Worm (Caenorhabditis elegans) whole organism, late embryonic: ENCODE results near the gene cee-1.

Experiments
- C38D4.7 ChIP-seq: fragments of 200-800 bp; sonication (Bioruptor generic); optimal IDR thresholded peaks from 2 replicates; lab custom pipeline; 2018; ENCODE audit warnings: mild to moderate bottlenecking, missing genetic modification characterization, moderate library complexity, missing compliant biosample characterization
- F13H6.1 ChIP-seq: sonication (generic microtip); optimal IDR thresholded peaks from 2 replicates; lab custom pipeline; 2016; ENCODE audit warnings: missing genetic modification characterization, missing compliant biosample characterization
- K09A11.1 ChIP-seq: sonication (generic microtip); optimal IDR thresholded peaks from 2 replicates; lab custom pipeline; 2017; ENCODE audit warnings: antibody characterized with exemption, mild to moderate bottlenecking, missing genetic modification characterization, missing compliant biosample characterization; ENCODE audit not compliant: insufficient read depth
- Y22D7AL.16 ChIP-seq: sonication (generic microtip); optimal IDR thresholded peaks from 2 replicates; lab custom pipeline; 2016; ENCODE audit warnings: missing genetic modification characterization, missing compliant biosample characterization
- ahr-1 ChIP-seq: sonication (generic microtip); optimal IDR thresholded peaks from 2 replicates; lab custom pipeline; 2016; ENCODE audit warnings: missing genetic modification characterization, missing compliant biosample characterization
- ceh-19 ChIP-seq: fragments of 200-800 bp; sonication (Bioruptor generic); optimal IDR thresholded peaks from 2 replicates; lab custom pipeline; 2018; ENCODE audit warnings: mild to moderate bottlenecking, missing genetic modification characterization, missing compliant biosample characterization
- ceh-2 ChIP-seq: sonication (generic microtip); optimal IDR thresholded peaks from 2 replicates; lab custom pipeline; 2016; ENCODE audit warnings: missing genotype, missing genetic modification characterization, missing compliant biosample characterization
- ceh-30 ChIP-seq: fragments of 150-350 bp; optimal IDR thresholded peaks from 2 replicates; lab custom pipeline; 2014; ENCODE audit warnings: missing biosample characterization, missing genetic modification characterization
- ceh-31 ChIP-seq: sonication (generic microtip); optimal IDR thresholded peaks from 2 replicates; lab custom pipeline; 2016; ENCODE audit warnings: missing genetic modification characterization, missing compliant biosample characterization
- ceh-34 ChIP-seq: sonication (generic microtip); optimal IDR thresholded peaks from 2 replicates; lab custom pipeline; 2016; ENCODE audit warnings: mild to moderate bottlenecking, missing genetic modification characterization, missing compliant biosample characterization
- ceh-45 ChIP-seq: fragments of 200-800 bp; sonication (Bioruptor generic); IDR thresholded peaks from 2 replicates; pipeline ENCODE4 v1.3.6; 2022; ENCODE audit warnings: missing genetic modification reagents, missing genetic modification characterization, missing compliant biosample characterization
- ceh-48 ChIP-seq: sonication (generic microtip); optimal IDR thresholded peaks from 2 replicates; lab custom pipeline; 2016; ENCODE audit warnings: missing genetic modification characterization, inconsistent platforms, missing compliant biosample characterization
- ceh-6 ChIP-seq: fragments of 200-800 bp; sonication (Bioruptor generic); optimal IDR thresholded peaks from 2 replicates; lab custom pipeline; 2018; ENCODE audit warnings: mild to moderate bottlenecking, missing genetic modification characterization, missing compliant biosample characterization
- ceh-9 ChIP-seq: sonication (generic microtip); optimal IDR thresholded peaks from 2 replicates; lab custom pipeline; 2016; ENCODE audit warnings: mild to moderate bottlenecking, missing genetic modification characterization, inconsistent platforms, missing compliant biosample characterization
- dmd-4 ChIP-seq: sonication (generic microtip); optimal IDR thresholded peaks from 2 replicates; lab custom pipeline; 2016; ENCODE audit warnings: borderline replicate concordance, missing genetic modification characterization, missing compliant biosample characterization
- elt-2 ChIP-seq: sonication (generic microtip); optimal IDR thresholded peaks from 2 replicates; lab custom pipeline; 2016; ENCODE audit warnings: missing genetic modification reagents, missing genetic modification characterization, missing compliant biosample characterization
- elt-4 ChIP-seq: sonication (generic microtip); optimal IDR thresholded peaks from 2 replicates; lab custom pipeline; 2016; ENCODE audit warnings: missing genetic modification characterization, missing compliant biosample characterization
- eyg-1 ChIP-seq: sonication (generic microtip); optimal IDR thresholded peaks from 2 replicates; lab custom pipeline; 2016; ENCODE audit warnings: missing genotype, missing genetic modification characterization, missing compliant biosample characterization
- fax-1 ChIP-seq: sonication (generic microtip); optimal IDR thresholded peaks from 2 replicates; lab custom pipeline; 2016; ENCODE audit warnings: missing genotype, missing genetic modification characterization, missing compliant biosample characterization
- fkh-6 ChIP-seq: sonication (generic microtip); optimal IDR thresholded peaks from 2 replicates; lab custom pipeline; 2016; ENCODE audit warnings: missing genetic modification characterization, missing compliant biosample characterization
- gmeb-2 ChIP-seq: sonication (generic microtip); optimal IDR thresholded peaks from 2 replicates; lab custom pipeline; 2016; ENCODE audit warnings: missing genetic modification characterization, inconsistent platforms, missing compliant biosample characterization
- hlh-30 ChIP-seq: sonication (generic microtip); optimal IDR thresholded peaks from 2 replicates; lab custom pipeline; 2017; ENCODE audit warnings: antibody characterized with exemption, missing genetic modification characterization, missing compliant biosample characterization; ENCODE audit not compliant: insufficient read depth
- hlh-6 ChIP-seq: sonication (generic microtip); optimal IDR thresholded peaks from 2 replicates; lab custom pipeline; 2016; ENCODE audit warnings: missing genotype, missing genetic modification characterization, missing compliant biosample characterization
- madf-2 ChIP-seq: sonication (generic microtip); optimal IDR thresholded peaks from 2 replicates; lab custom pipeline; 2017; ENCODE audit warnings: missing genetic modification characterization, missing compliant biosample characterization
- nfya-1 ChIP-seq: sonication (generic microtip); optimal IDR thresholded peaks from 2 replicates; lab custom pipeline; 2017; ENCODE audit warnings: missing genetic modification characterization, mild to moderate bottlenecking, missing compliant biosample characterization, antibody characterized with exemption, moderate library complexity
- nhr-11 ChIP-seq: fragments of 150-350 bp; optimal IDR thresholded peaks from 2 replicates; lab custom pipeline; 2014; ENCODE audit warnings: missing biosample characterization, missing genetic modification characterization
- nhr-232 ChIP-seq: sonication (generic microtip); optimal IDR thresholded peaks from 2 replicates; lab custom pipeline; 2016; ENCODE audit warnings: missing genetic modification characterization, missing compliant biosample characterization
- npax-4 ChIP-seq: sonication (generic microtip); optimal IDR thresholded peaks from 2 replicates; lab custom pipeline; 2016; ENCODE audit warnings: missing genetic modification characterization, missing compliant biosample characterization
- odd-2 ChIP-seq: sonication (generic microtip); optimal IDR thresholded peaks from 2 replicates; lab custom pipeline; 2017; ENCODE audit warnings: antibody characterized with exemption, mild to moderate bottlenecking, missing genetic modification characterization, missing compliant biosample characterization
- pag-3 ChIP-seq: sonication (generic microtip); optimal IDR thresholded peaks from 2 replicates; lab custom pipeline; 2016; ENCODE audit warnings: missing compliant biosample characterization, missing genetic modification characterization, borderline replicate concordance
- pha-4 ChIP-seq: fragments of 150-350 bp; optimal IDR thresholded peaks from 2 replicates; lab custom pipeline; 2018; ENCODE audit warnings: missing biosample characterization, missing genetic modification reagents, missing genetic modification characterization
- pqm-1 ChIP-seq: sonication (generic microtip); optimal IDR thresholded peaks from 2 replicates; lab custom pipeline; 2016; ENCODE audit warnings: missing genetic modification characterization, missing compliant biosample characterization
- pros-1 ChIP-seq: fragments of 150-350 bp; optimal IDR thresholded peaks from 2 replicates; lab custom pipeline; 2014; ENCODE audit warnings: missing biosample characterization, missing genetic modification reagents, missing genetic modification characterization
- ref-2 ChIP-seq: sonication (generic microtip); optimal IDR thresholded peaks from 2 replicates; lab custom pipeline; 2016; ENCODE audit warnings: missing genetic modification characterization, missing compliant biosample characterization
- sdc-2 ChIP-seq: sonication (generic microtip); optimal IDR thresholded peaks from 2 replicates; lab custom pipeline; 2016; ENCODE audit warnings: missing genotype, missing genetic modification characterization, missing compliant biosample characterization
- sox-4 ChIP-seq: sonication (generic microtip); optimal IDR thresholded peaks from 2 replicates; lab custom pipeline; 2017; ENCODE audit warnings: mild to moderate bottlenecking, missing genetic modification characterization, inconsistent platforms, missing compliant biosample characterization
- syd-9 ChIP-seq: sonication (generic microtip); optimal IDR thresholded peaks from 2 replicates; lab custom pipeline; 2016; ENCODE audit warnings: mild to moderate bottlenecking, missing genetic modification characterization, moderate library complexity, missing compliant biosample characterization
- tbx-2 ChIP-seq: sonication (generic microtip); optimal IDR thresholded peaks from 2 replicates; lab custom pipeline; 2016; ENCODE audit warnings: missing genetic modification characterization, missing compliant biosample characterization
- tbx-7 ChIP-seq: sonication (generic microtip); optimal IDR thresholded peaks from 2 replicates; lab custom pipeline; 2016; ENCODE audit warnings: missing genotype, missing genetic modification characterization, missing compliant biosample characterization
- ttx-3 ChIP-seq: sonication (generic microtip); optimal IDR thresholded peaks from 2 replicates; lab custom pipeline; 2016; ENCODE audit warnings: missing genetic modification reagents, missing genetic modification characterization, missing compliant biosample characterization
- unc-3 ChIP-seq, 2 experiments: fragments of 200-800 bp in 1 of 2; sonication (Bioruptor generic) in 1 of 2; sonication (generic microtip) in 1 of 2; conservative IDR thresholded peaks in 1 of 2; optimal IDR thresholded peaks in 1 of 2; 2 replicates each; pipeline versions ENCODE4 v1.3.6 to Lab custom; 2016 to 2022; ENCODE audit warnings: missing compliant biosample characterization in 2 of 2, missing genetic modification characterization in 2 of 2, missing genetic modification reagents in 1 of 2
- unc-86 ChIP-seq: sonication (generic microtip); optimal IDR thresholded peaks from 2 replicates; lab custom pipeline; 2016; ENCODE audit warnings: missing genetic modification characterization, missing compliant biosample characterization
- zip-5 ChIP-seq: sonication (generic microtip); optimal IDR thresholded peaks from 2 replicates; lab custom pipeline; 2016; ENCODE audit warnings: missing genetic modification characterization, missing compliant biosample characterization

The cee-1 gene

ce11 chrIII:4952970-4953369, 40.5 kb downstream of the cee-1 start:
- TF ChIP-seq tbx-7 (tag; lab: Kevin White, UChicago), result no peak
- TF ChIP-seq pha-4 (tag; lab: Kevin White, UChicago), result no peak
- peak; percentile 90 for TF ChIP-seq nfya-1 (tag; lab: Kevin White, UChicago)

DNA sequence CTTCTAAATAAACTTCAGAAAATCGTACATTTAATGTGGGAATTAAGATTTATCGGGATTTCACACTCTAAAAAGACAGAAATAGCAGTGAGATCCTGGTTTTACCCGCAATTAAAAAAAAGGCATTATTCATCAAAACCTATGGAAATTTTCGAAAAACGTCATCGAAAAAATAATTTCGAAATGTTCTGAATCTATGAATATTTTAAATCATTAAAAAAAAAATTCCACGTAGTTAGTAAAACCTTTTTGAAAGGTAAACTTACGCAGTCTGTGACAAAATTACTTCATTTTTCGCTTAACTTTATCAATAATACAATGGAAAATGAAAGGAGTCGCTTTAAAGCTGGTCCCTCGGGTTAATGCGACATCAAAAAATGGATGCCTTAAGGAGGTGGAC, 44.1 kb downstream of the cee-1 start, which contains the start of gene C26E6.1:
Gene C26E6.1, plus strand, starts transcription at position 301 of the 400 bp plus-strand sequence.
- TF ChIP-seq unc-3 (GFP tag; conservative IDR thresholded peaks at IDR 0.05; lab: Robert Waterston, UW) (no peak), unc-3 (tag; optimal IDR thresholded peaks at IDR 0.05; lab: Kevin White, UChicago) (no peak), ceh-48 (tag; lab: Kevin White, UChicago) (no peak), F13H6.1 (tag; lab: Kevin White, UChicago) (no peak), C38D4.7 (GFP tag; lab: Kevin White, UChicago) (no peak), ceh-30 (tag; lab: Kevin White, UChicago) (no peak), nhr-232 (no peak), ceh-19 (no peak), gmeb-2 (tag; lab: Kevin White, UChicago) (no peak), ceh-6 (no peak), tbx-2 (tag; lab: Kevin White, UChicago) (no peak), hlh-30 (tag; lab: Kevin White, UChicago) (no peak), ceh-34 (tag; lab: Kevin White, UChicago) (no peak), ahr-1 (tag; lab: Kevin White, UChicago) (no peak), eyg-1 (tag; lab: Kevin White, UChicago) (no peak), elt-4 (no peak), ref-2 (tag; lab: Kevin White, UChicago) (no peak), nfya-1 (tag; lab: Kevin White, UChicago) (no peak), hlh-6 (tag; lab: Kevin White, UChicago) (no peak), odd-2 (tag; lab: Kevin White, UChicago) (no peak)

DNA sequence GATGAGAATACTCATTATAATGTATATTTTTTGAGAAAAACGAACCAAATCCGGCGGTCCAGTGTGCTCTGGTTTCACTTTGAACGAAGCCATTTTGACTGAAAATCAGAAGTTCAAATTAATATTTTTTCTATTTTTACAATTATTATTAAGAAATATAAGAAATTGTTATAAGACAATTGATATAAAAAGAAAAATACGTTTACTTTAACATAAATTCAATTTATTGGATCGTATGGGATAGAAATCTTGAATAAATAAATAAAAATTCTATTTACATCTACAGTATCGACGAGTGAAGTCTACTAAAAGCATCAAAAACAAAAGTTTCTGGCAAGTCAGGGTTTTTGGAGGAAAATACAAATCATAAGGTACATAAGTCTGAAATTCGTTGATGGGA, 47.7 kb downstream of the cee-1 start, which contains the start of gene C27F2.4:
Gene C27F2.4, minus strand, starts transcription at position 101 of the 400 bp plus-strand sequence.
- TF ChIP-seq sdc-2 (tag; lab: Kevin White, UChicago) (no peak), nfya-1 (tag; lab: Kevin White, UChicago) (no peak), syd-9 (tag; lab: Kevin White, UChicago) (no peak), ceh-9 (tag; lab: Kevin White, UChicago) (no peak), npax-4 (tag; lab: Kevin White, UChicago) (no peak), dmd-4 (tag; lab: Kevin White, UChicago) (no peak), zip-5 (tag; lab: Kevin White, UChicago) (no peak), madf-2 (tag; lab: Kevin White, UChicago) (no peak), fkh-6 (tag; lab: Kevin White, UChicago) (no peak), ceh-19 (no peak), K09A11.1 (tag; lab: Kevin White, UChicago) (no peak), nhr-11 (tag; lab: Kevin White, UChicago) (no peak), ceh-48 (tag; lab: Kevin White, UChicago) (no peak), pag-3 (no peak), ref-2 (tag; lab: Kevin White, UChicago) (no peak), ahr-1 (tag; lab: Kevin White, UChicago) (no peak), sox-4 (tag; lab: Kevin White, UChicago) (no peak)

DNA sequence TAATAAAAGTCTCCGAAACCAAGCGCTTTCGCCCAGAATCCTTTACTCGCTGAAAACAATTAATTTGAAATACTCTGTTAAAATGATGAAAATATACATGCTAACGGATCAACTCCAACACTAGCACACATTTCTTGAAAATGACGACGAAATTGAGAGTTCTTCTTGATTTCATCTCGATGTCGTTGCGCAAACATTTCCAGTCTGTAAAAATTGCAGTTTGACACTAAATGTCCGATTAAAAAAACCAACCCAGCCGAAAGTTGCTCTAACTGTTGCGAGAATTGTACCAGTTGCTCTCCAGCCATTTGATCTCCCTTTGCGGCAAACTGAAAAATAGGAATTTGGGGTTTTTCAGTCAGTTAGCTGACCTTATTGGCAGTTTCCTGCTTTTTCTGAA, 48.8 kb downstream of the cee-1 start:
- TF ChIP-seq pros-1 (no peak), fax-1 (no peak), hlh-30 (tag; lab: Kevin White, UChicago) (no peak), ceh-19 (no peak), pqm-1 (no peak), ceh-31 (tag; lab: Kevin White, UChicago) (no peak), nhr-232 (no peak), ceh-2 (tag; lab: Kevin White, UChicago) (no peak), unc-86 (no peak), Y22D7AL.16 (no peak), C38D4.7 (GFP tag; lab: Kevin White, UChicago) (no peak), elt-2 (tag; lab: Kevin White, UChicago) (no peak), unc-3 (GFP tag; conservative IDR thresholded peaks at IDR 0.05; lab: Robert Waterston, UW) (no peak), unc-3 (tag; optimal IDR thresholded peaks at IDR 0.05; lab: Kevin White, UChicago) (no peak), ref-2 (tag; lab: Kevin White, UChicago) (no peak), ceh-45 (GFP tag; lab: Robert Waterston, UW) (no peak), ttx-3 (tag; lab: Kevin White, UChicago) (no peak)
